Fruit fly (Drosophila melanogaster) whole organism, embryonic: ENCODE results near the gene Drp1.

ENCODE experiments used
- CG10979 ChIP-seq: fragments of 200-800 bp; sonication (Bioruptor generic); optimal IDR thresholded peaks from 2 replicates; lab custom pipeline; 2018; ENCODE audit warnings: missing biosample characterization, mild to moderate bottlenecking, missing genetic modification characterization, moderate library complexity
- CG11723 ChIP-seq: fragments of 200-800 bp; sonication (Bioruptor generic); optimal IDR thresholded peaks from 2 replicates; lab custom pipeline; 2017; ENCODE audit warnings: missing biosample characterization, mild to moderate bottlenecking, missing genetic modification characterization
- CG12071 ChIP-seq: fragments of 200-800 bp; sonication (Bioruptor generic); optimal IDR thresholded peaks from 3 replicates; lab custom pipeline; 2018; ENCODE audit warnings: missing biosample characterization, mild to moderate bottlenecking, missing genetic modification characterization
- CG13424 ChIP-seq: fragments of 200-800 bp; sonication (Bioruptor generic); optimal IDR thresholded peaks from 2 replicates; lab custom pipeline; 2019; ENCODE audit warnings: missing biosample characterization, mild to moderate bottlenecking, missing genetic modification characterization, moderate library complexity
- CG14710 ChIP-seq: fragments of 200-800 bp; sonication (Bioruptor generic); optimal IDR thresholded peaks from 3 replicates; lab custom pipeline; 2019; ENCODE audit warnings: missing biosample characterization, mild to moderate bottlenecking, missing genetic modification characterization, moderate library complexity
- CG14860 ChIP-seq: fragments of 200-800 bp; sonication (Bioruptor generic); IDR thresholded peaks from 3 replicates; pipeline ENCODE4 v1.3.6; 2022; ENCODE audit warnings: missing biosample characterization, missing genetic modification characterization; ENCODE audit not compliant: partially characterized antibody
- CG1647 ChIP-seq: fragments of 200-800 bp; sonication (Bioruptor generic); optimal IDR thresholded peaks from 3 replicates; lab custom pipeline; 2016; ENCODE audit warnings: missing biosample characterization, missing genetic modification characterization
- CG17361 ChIP-seq: fragments of 200-800 bp; sonication (Bioruptor generic); IDR thresholded peaks from 3 replicates; pipeline ENCODE4 v1.3.6; 2022; ENCODE audit warnings: missing biosample characterization, missing genetic modification characterization
- CG18476 ChIP-seq: fragments of 200-800 bp; sonication (Bioruptor generic); optimal IDR thresholded peaks from 2 replicates; lab custom pipeline; 2016; ENCODE audit warnings: missing biosample characterization, mild to moderate bottlenecking, missing genetic modification characterization
- CG18764 ChIP-seq: fragments of 200-800 bp; sonication (Bioruptor generic); optimal IDR thresholded peaks from 3 replicates; lab custom pipeline; 2016; ENCODE audit warnings: missing biosample characterization, missing genetic modification characterization
- CG2712 ChIP-seq: fragments of 200-800 bp; optimal IDR thresholded peaks from 3 replicates; lab custom pipeline; 2019; ENCODE audit warnings: missing biosample characterization, mild to moderate bottlenecking, missing genetic modification characterization, moderate library complexity
- CG30020 ChIP-seq: fragments of 200-800 bp; optimal IDR thresholded peaks from 2 replicates; lab custom pipeline; 2019; ENCODE audit warnings: missing biosample characterization, mild to moderate bottlenecking, missing genetic modification characterization, moderate library complexity
- CG33557 ChIP-seq: fragments of 200-800 bp; sonication (Bioruptor generic); optimal IDR thresholded peaks from 2 replicates; lab custom pipeline; 2019; ENCODE audit warnings: missing biosample characterization, mild to moderate bottlenecking, missing genetic modification characterization, moderate library complexity
- CG34224 ChIP-seq: fragments of 200-800 bp; sonication (Bioruptor generic); IDR thresholded peaks from 3 replicates; pipeline ENCODE4 v1.3.6; 2022; ENCODE audit warnings: missing biosample characterization, missing genetic modification characterization; ENCODE audit not compliant: partially characterized antibody
- CG6791 ChIP-seq: fragments of 200-800 bp; sonication (Bioruptor generic); IDR thresholded peaks from 3 replicates; pipeline ENCODE4 v1.3.6; 2022; ENCODE audit warnings: missing biosample characterization, missing genetic modification characterization; ENCODE audit not compliant: partially characterized antibody
- CG7357 ChIP-seq: fragments of 200-800 bp; sonication (Bioruptor generic); IDR thresholded peaks from 3 replicates; pipeline ENCODE4 v1.3.6; 2022; ENCODE audit warnings: missing biosample characterization, missing genetic modification characterization
- CG8089 ChIP-seq: fragments of 200-800 bp; sonication (Bioruptor generic); optimal IDR thresholded peaks from 3 replicates; lab custom pipeline; 2016; ENCODE audit warnings: missing biosample characterization, missing genetic modification characterization
- CG8290 ChIP-seq, 3 experiments: fragments of 200-800 bp; sonication (Bioruptor generic); optimal IDR thresholded peaks; 2 replicates each; lab custom pipeline; 2016 to 2019; ENCODE audit warnings: missing biosample characterization in 3 of 3, missing genetic modification characterization in 3 of 3, mild to moderate bottlenecking in 2 of 3, moderate library complexity in 1 of 3
- CG9727 ChIP-seq: fragments of 200-800 bp; sonication (Bioruptor generic); optimal IDR thresholded peaks from 3 replicates; lab custom pipeline; 2017; ENCODE audit warnings: missing biosample characterization, mild to moderate bottlenecking, missing genetic modification characterization
- CG9876 ChIP-seq: fragments of 200-800 bp; sonication (Bioruptor generic); optimal IDR thresholded peaks from 2 replicates; lab custom pipeline; 2016; ENCODE audit warnings: missing biosample characterization, missing genetic modification characterization
- CoRest ChIP-seq: fragments of 200-800 bp; sonication (Bioruptor generic); optimal IDR thresholded peaks from 3 replicates; lab custom pipeline; 2018; ENCODE audit warnings: missing biosample characterization, mild to moderate bottlenecking, missing genetic modification characterization, moderate library complexity
- Dp ChIP-seq: fragments of 200-800 bp; sonication (Bioruptor generic); optimal IDR thresholded peaks from 2 replicates; lab custom pipeline; 2018; ENCODE audit warnings: missing biosample characterization, mild to moderate bottlenecking, missing genetic modification characterization, moderate library complexity
- E2f2 ChIP-seq: fragments of 200-800 bp; sonication (Bioruptor generic); IDR thresholded peaks from 2 replicates; pipeline ENCODE4 v1.3.6; 2022; ENCODE audit warnings: missing biosample characterization, missing genetic modification characterization
- HmgD ChIP-seq: fragments of 200-800 bp; sonication (Bioruptor generic); optimal IDR thresholded peaks from 3 replicates; lab custom pipeline; 2016; ENCODE audit warnings: missing biosample characterization, missing genetic modification characterization
- Hr51 ChIP-seq, 2 experiments: fragments of 200-800 bp; sonication (Bioruptor generic); optimal IDR thresholded peaks; 2 replicates in 1 of 2; 3 replicates in 1 of 2; lab custom pipeline; 2016 to 2018; ENCODE audit warnings: missing biosample characterization in 2 of 2, missing genetic modification characterization in 2 of 2, mild to moderate bottlenecking in 1 of 2, moderate library complexity in 1 of 2
- Lhr ChIP-seq: fragments of 200-800 bp; sonication (Bioruptor generic); optimal IDR thresholded peaks from 3 replicates; lab custom pipeline; 2017; ENCODE audit warnings: mild to moderate bottlenecking, missing biosample characterization, missing genetic modification reagents, missing genetic modification characterization
- Mad ChIP-seq: fragments of 200-800 bp; sonication (Bioruptor generic); optimal IDR thresholded peaks from 2 replicates; lab custom pipeline; 2016; ENCODE audit warnings: missing biosample characterization, missing genetic modification characterization
- Med ChIP-seq: fragments of 200-800 bp; sonication (Bioruptor generic); peaks from one replicate; lab custom pipeline; 2016; ENCODE audit warnings: missing biosample characterization, missing genetic modification characterization, mild to moderate bottlenecking, inconsistent platforms, moderate library complexity
- Scr ChIP-seq: fragments of 200-800 bp; sonication (Bioruptor generic); IDR thresholded peaks from 2 replicates; pipeline ENCODE4 v1.3.6; 2022; ENCODE audit warnings: missing biosample characterization, missing genetic modification characterization; ENCODE audit not compliant: partially characterized antibody
- dan ChIP-seq: fragments of 200-800 bp; sonication (Bioruptor generic); IDR thresholded peaks from 2 replicates; pipeline ENCODE4 v1.3.6; 2022; ENCODE audit warnings: missing biosample characterization, missing genetic modification characterization
- fd64A ChIP-seq: fragments of 200-800 bp; sonication (Bioruptor generic); optimal IDR thresholded peaks from 3 replicates; lab custom pipeline; 2018; ENCODE audit warnings: missing biosample characterization, mild to moderate bottlenecking, missing genetic modification characterization
- gcm2 ChIP-seq: fragments of 200-800 bp; sonication (Bioruptor generic); optimal IDR thresholded peaks from 2 replicates; lab custom pipeline; 2016; ENCODE audit warnings: missing biosample characterization, missing genetic modification characterization
- gfzf ChIP-seq: fragments of 200-800 bp; sonication (Bioruptor generic); optimal IDR thresholded peaks from 2 replicates; lab custom pipeline; 2016; ENCODE audit warnings: missing biosample characterization, mild to moderate bottlenecking, missing genetic modification characterization, moderate library complexity
- hkb ChIP-seq, 2 experiments: fragments of 200-800 bp in 1 of 2; fragments of >200 bp in 1 of 2; sonication (Bioruptor generic) in 1 of 2; IDR thresholded peaks in 1 of 2; optimal IDR thresholded peaks in 1 of 2; 2 replicates each; pipeline versions ENCODE4 v1.3.6 to Lab custom; 2017 to 2022; ENCODE audit warnings: missing biosample characterization in 1 of 2, missing genetic modification characterization in 1 of 2
- insv ChIP-seq, 2 experiments: fragments of 200-800 bp; sonication (Bioruptor generic); optimal IDR thresholded peaks; 3 replicates each; lab custom pipeline; 2016 to 2018; ENCODE audit warnings: missing biosample characterization in 2 of 2, missing genetic modification characterization in 2 of 2
- kay ChIP-seq: fragments of 200-800 bp; sonication (Bioruptor generic); optimal IDR thresholded peaks from 2 replicates; lab custom pipeline; 2016; ENCODE audit warnings: missing biosample characterization, missing genetic modification characterization
- lilli ChIP-seq: fragments of 200-800 bp; sonication (Bioruptor generic); optimal IDR thresholded peaks from 3 replicates; lab custom pipeline; 2016; ENCODE audit warnings: missing biosample characterization, missing genetic modification characterization
- lola ChIP-seq, 3 experiments: fragments of >200 bp in 2 of 3; fragments of 200-800 bp in 1 of 3; sonication (Bioruptor generic) in 1 of 3; optimal IDR thresholded peaks; 2 replicates each; lab custom pipeline; 2017 to 2019; ENCODE audit warnings: missing biosample characterization in 3 of 3, missing genetic modification characterization in 3 of 3, mild to moderate bottlenecking in 1 of 3, moderate library complexity in 1 of 3
- nmo ChIP-seq: fragments of 200-800 bp; sonication (Bioruptor generic); optimal IDR thresholded peaks from 2 replicates; lab custom pipeline; 2018; ENCODE audit warnings: missing biosample characterization, mild to moderate bottlenecking, missing genetic modification characterization, moderate library complexity
- phol ChIP-seq: fragments of 200-800 bp; sonication (Bioruptor generic); optimal IDR thresholded peaks from 3 replicates; lab custom pipeline; 2018; ENCODE audit warnings: missing biosample characterization, mild to moderate bottlenecking, missing genetic modification characterization, moderate library complexity
- shn ChIP-seq: fragments of 200-800 bp; sonication (Bioruptor generic); optimal IDR thresholded peaks from 3 replicates; lab custom pipeline; 2016; ENCODE audit warnings: missing biosample characterization, missing genetic modification characterization
- sug ChIP-seq: fragments of 200-800 bp; optimal IDR thresholded peaks from 2 replicates; lab custom pipeline; 2019; ENCODE audit warnings: missing biosample characterization, mild to moderate bottlenecking, missing genetic modification characterization, moderate library complexity
- tll ChIP-seq, 2 experiments: fragments of 200-800 bp in 1 of 2; fragments of >200 bp in 1 of 2; sonication (Bioruptor generic) in 1 of 2; optimal IDR thresholded peaks; 2 replicates each; lab custom pipeline; 2017 to 2019; ENCODE audit warnings: missing biosample characterization in 2 of 2, missing genetic modification characterization in 2 of 2, mild to moderate bottlenecking in 1 of 2, moderate library complexity in 1 of 2
- toy ChIP-seq: fragments of 200-800 bp; sonication (Bioruptor generic); IDR thresholded peaks from 2 replicates; pipeline ENCODE4 v1.3.6; 2022; ENCODE audit warnings: missing biosample characterization, missing genetic modification characterization
- trem ChIP-seq: fragments of 200-800 bp; optimal IDR thresholded peaks from 3 replicates; lab custom pipeline; 2019; ENCODE audit warnings: missing biosample characterization, mild to moderate bottlenecking, missing genetic modification characterization, moderate library complexity
- twi ChIP-seq: fragments of 200-800 bp; optimal IDR thresholded peaks from 2 replicates; lab custom pipeline; 2019; ENCODE audit warnings: missing biosample characterization, mild to moderate bottlenecking, missing genetic modification characterization, moderate library complexity
- zfh2 ChIP-seq: fragments of 200-800 bp; sonication (Bioruptor generic); optimal IDR thresholded peaks from 2 replicates; lab custom pipeline; 2016; ENCODE audit warnings: missing biosample characterization, missing genetic modification characterization

Drp1 gene

dm6 chr2L:2579669-2580351 is 5.4 kb downstream of the Drp1 start, which contains the start of the genes ND-B17.2 and Arpc5 (continued):
- TF ChIP-seq Hr51 (GFP tag; optimal IDR thresholded peaks at IDR 0.05; lab: Kevin White, UChicago) = no peak
- peak; percentile 15 for TF ChIP-seq CG13424 (tag; lab: Kevin White, UChicago)
- TF ChIP-seq Dp (GFP tag; lab: Kevin White, UChicago) = peak; percentile 34
- TF ChIP-seq CG18476 = peak; percentile 6
- TF ChIP-seq toy (GFP tag; lab: Robert Waterston, UW) = no peak
- peak; percentile 32 for TF ChIP-seq lilli
- TF ChIP-seq Med = peak; percentile 85
- TF ChIP-seq CG10979 (tag; lab: Kevin White, UChicago) = peak; percentile 33
- TF ChIP-seq sug (tag; lab: Kevin White, UChicago) = peak; percentile 32
- no peak for TF ChIP-seq CG34224 (GFP tag; lab: Robert Waterston, UW)
- peak; percentile 47; the same call in 1 of the 3 replicates for TF ChIP-seq CG17361
- peak; percentile 26 for TF ChIP-seq CG2712 (tag; lab: Kevin White, UChicago)
- peak; percentile 90 for TF ChIP-seq gfzf (GFP tag; lab: Kevin White, UChicago)
- TF ChIP-seq HmgD (GFP tag; lab: Kevin White, UChicago) = peak; percentile 33
- TF ChIP-seq kay (GFP tag; lab: Kevin White, UChicago) = peak; percentile 73
- TF ChIP-seq CG14710 (tag; lab: Kevin White, UChicago) = peak; percentile 61
- TF ChIP-seq trem = peak; percentile 91
- TF ChIP-seq CG11723 (GFP tag; lab: Kevin White, UChicago) = no peak
- peak in 1 of 3 experiments; percentile 23 for TF ChIP-seq lola (GFP tag; optimal IDR thresholded peaks at IDR 0.05; lab: Kevin White, UChicago)
- peak; percentile 54 for TF ChIP-seq CG8290 (GFP tag; optimal IDR thresholded peaks at IDR 0.05; lab: Kevin White, UChicago)
- TF ChIP-seq CG8290 (tag; optimal IDR thresholded peaks at IDR 0.05; lab: Kevin White, UChicago) = no peak
- no peak for TF ChIP-seq fd64A (GFP tag; lab: Kevin White, UChicago)
- peak; percentile 1 for TF ChIP-seq Mad
- TF ChIP-seq hkb (optimal IDR thresholded peaks at IDR 0.05; lab: Kevin White, UChicago) = peak; percentile 33
- no peak for TF ChIP-seq hkb (GFP tag; IDR thresholded peaks at IDR 0.05; lab: Robert Waterston, UW)
- no peak for TF ChIP-seq CG14860 (GFP tag; lab: Robert Waterston, UW)
- TF ChIP-seq CG1647 (GFP tag; lab: Kevin White, UChicago) = no peak
- no peak for TF ChIP-seq CG9876 (GFP tag; lab: Kevin White, UChicago)
- peak; percentile 56 for TF ChIP-seq nmo
- peak in 1 of 2 experiments; percentile 75 for TF ChIP-seq insv (GFP tag; optimal IDR thresholded peaks at IDR 0.05; lab: Kevin White, UChicago)
- no peak for TF ChIP-seq gcm2 (GFP tag; lab: Kevin White, UChicago)
- TF ChIP-seq zfh2 (GFP tag; lab: Kevin White, UChicago) = peak; percentile 13
- no peak for TF ChIP-seq dan (GFP tag; lab: Robert Waterston, UW)
- TF ChIP-seq CG7357 (GFP tag; lab: Robert Waterston, UW) = no peak
- TF ChIP-seq E2f2 (GFP tag; lab: Robert Waterston, UW) = peak; percentile 47; the same call in 1 of the 2 replicates
- TF ChIP-seq Scr (GFP tag; lab: Robert Waterston, UW) = peak; percentile 43; the same call in 1 of the 2 replicates
- no peak for TF ChIP-seq CG9727 (GFP tag; lab: Kevin White, UChicago)
- TF ChIP-seq phol (tag; lab: Kevin White, UChicago) = peak; percentile 51
- peak; percentile 31 for TF ChIP-seq shn (GFP tag; lab: Kevin White, UChicago)
- no peak for TF ChIP-seq CG12071
- TF ChIP-seq CG8089 (GFP tag; lab: Kevin White, UChicago) = no peak
- TF ChIP-seq CG33557 (GFP tag; lab: Kevin White, UChicago) = peak; percentile 7
- peak; percentile 42 for TF ChIP-seq CoRest (tag; lab: Kevin White, UChicago)
- no peak for TF ChIP-seq CG18764 (GFP tag; lab: Kevin White, UChicago)
- peak; percentile 49 for TF ChIP-seq Lhr (GFP tag; lab: Kevin White, UChicago)
- TF ChIP-seq CG30020 (tag; lab: Kevin White, UChicago) = peak; percentile 38
- peak in 1 of 2 experiments; percentile 7 for TF ChIP-seq tll (GFP tag; optimal IDR thresholded peaks at IDR 0.05; lab: Kevin White, UChicago)
- TF ChIP-seq twi (tag; lab: Kevin White, UChicago) = peak; percentile 76
- TF ChIP-seq CG6791 (GFP tag; lab: Robert Waterston, UW) = no peak
